Fruit fly (Drosophila melanogaster) Kc167 (cell line): Measurements from ENCODE around the gene CG42369.

Source experiments
- Sin3A ChIP-seq: fragments of >200 bp; optimal IDR thresholded peaks from 2 replicates; lab custom pipeline; 2018; ENCODE audit warnings: missing external identifiers
- psq ChIP-seq: fragments of >200 bp; optimal IDR thresholded peaks from 2 replicates; lab custom pipeline; 2017; ENCODE audit warnings: missing external identifiers

DNA sequence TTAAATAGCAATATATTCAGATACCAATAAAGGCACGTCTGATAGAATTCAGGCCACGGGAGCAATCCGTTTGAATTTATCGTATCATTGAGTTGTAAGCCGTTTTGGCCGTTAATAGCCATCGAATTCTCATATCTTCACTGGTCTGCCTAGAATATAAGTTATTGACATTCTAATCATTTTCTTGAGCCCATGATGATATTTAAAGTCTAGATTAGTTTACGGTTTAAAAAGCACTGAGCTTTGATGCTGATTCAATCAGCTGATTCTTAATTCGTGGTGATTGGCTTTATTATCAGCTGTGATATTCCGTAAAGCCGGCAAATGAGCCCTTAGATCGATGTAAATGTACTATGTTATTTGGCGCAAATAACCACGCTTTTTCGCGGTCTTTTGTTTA, 25.0 kb downstream of the CG42369 start, which contains the start of gene slam:
- no peak for TF ChIP-seq psq (lab: Kevin White, UChicago)
- no peak for TF ChIP-seq Sin3A
